Fruit fly (Drosophila melanogaster) whole organism, wandering third instar larva: Measurements from ENCODE around the gene CG32756.

Experiments used
- Abd-B ChIP-seq: fragments of >200 bp; optimal IDR thresholded peaks from 2 replicates; lab custom pipeline; 2017; ENCODE audit warnings: missing biosample characterization, missing genetic modification characterization
- CrebA ChIP-seq: fragments of 200-800 bp; sonication (Bioruptor generic); optimal IDR thresholded peaks from 2 replicates; lab custom pipeline; 2016; ENCODE audit warnings: missing biosample characterization, mild to moderate bottlenecking, missing genetic modification characterization, borderline replicate concordance
- Dfd ChIP-seq: fragments of >200 bp; optimal IDR thresholded peaks from 2 replicates; lab custom pipeline; 2017; ENCODE audit warnings: missing biosample characterization, missing genetic modification characterization
- Dif ChIP-seq: fragments of 200-275, 200-300 bp; sonication (Bioruptor generic); optimal IDR thresholded peaks from 2 replicates; lab custom pipeline; 2018; ENCODE audit warnings: missing biosample characterization, missing genetic modification characterization; ENCODE audit not compliant: partially characterized antibody
- GATAd ChIP-seq: sonication (Bioruptor generic); optimal IDR thresholded peaks from 2 replicates; lab custom pipeline; 2016; ENCODE audit warnings: missing biosample characterization, missing genetic modification characterization
- HLH106 ChIP-seq: fragments of 200-800 bp; optimal IDR thresholded peaks from 3 replicates; lab custom pipeline; 2019; ENCODE audit warnings: missing biosample characterization, mild to moderate bottlenecking, missing genetic modification characterization, moderate library complexity
- Hnf4 ChIP-seq: fragments of 200-800 bp; sonication (Bioruptor generic); optimal IDR thresholded peaks from 2 replicates; lab custom pipeline; 2016; ENCODE audit warnings: missing biosample characterization, mild to moderate bottlenecking, missing genetic modification characterization
- Hr78 ChIP-seq: fragments of >200 bp; optimal IDR thresholded peaks from 2 replicates; lab custom pipeline; 2017; ENCODE audit warnings: missing biosample characterization, missing genetic modification characterization
- Jra ChIP-seq: sonication (Bioruptor generic); optimal IDR thresholded peaks from 2 replicates; lab custom pipeline; 2016; ENCODE audit warnings: missing biosample characterization, missing genetic modification characterization
- Mio ChIP-seq: sonication (Bioruptor generic); optimal IDR thresholded peaks from 2 replicates; lab custom pipeline; 2016; ENCODE audit warnings: missing biosample characterization, missing genetic modification characterization
- Myc ChIP-seq: fragments of >200 bp; optimal IDR thresholded peaks from 2 replicates; lab custom pipeline; 2017
- N ChIP-seq: fragments of >200 bp; optimal IDR thresholded peaks from 2 replicates; lab custom pipeline; 2018; ENCODE audit warnings: missing biosample characterization, missing external identifiers, missing genetic modification characterization
- OdsH ChIP-seq: fragments of 200-800 bp; sonication (Bioruptor generic); optimal IDR thresholded peaks from 2 replicates; lab custom pipeline; 2016; ENCODE audit warnings: missing biosample characterization, mild to moderate bottlenecking, missing genetic modification characterization
- Rel ChIP-seq, 2 experiments: fragments of 200-800 bp; sonication (Bioruptor generic) in 1 of 2; optimal IDR thresholded peaks; 2 replicates in 1 of 2; 3 replicates in 1 of 2; lab custom pipeline; 2016 to 2019; ENCODE audit warnings: mild to moderate bottlenecking in 2 of 2, missing biosample characterization in 2 of 2, missing genetic modification characterization in 2 of 2, moderate library complexity in 1 of 2
- Sp1 ChIP-seq: fragments of 200-800 bp; sonication (Bioruptor generic); optimal IDR thresholded peaks from 3 replicates; lab custom pipeline; 2019; ENCODE audit warnings: missing biosample characterization, mild to moderate bottlenecking, missing genetic modification characterization, moderate library complexity
- br ChIP-seq: fragments of 200-800 bp; sonication (Bioruptor generic); optimal IDR thresholded peaks from 2 replicates; lab custom pipeline; 2016; ENCODE audit warnings: missing biosample characterization, missing genetic modification characterization
- brk ChIP-seq: fragments of 200-800 bp; sonication (Bioruptor generic); optimal IDR thresholded peaks from 2 replicates; lab custom pipeline; 2016; ENCODE audit warnings: missing biosample characterization, mild to moderate bottlenecking, missing genetic modification characterization
- dl ChIP-seq, 2 experiments: fragments of 175-275, 200-275 bp in 1 of 2; fragments of 200-275 bp in 1 of 2; sonication (Bioruptor generic); optimal IDR thresholded peaks; lab custom pipeline; 2018; ENCODE audit warnings: mild to moderate bottlenecking in 2 of 2, missing biosample characterization in 2 of 2, missing genetic modification characterization in 2 of 2, moderate library complexity in 2 of 2; ENCODE audit not compliant: partially characterized antibody in 2 of 2, insufficient read depth in 1 of 2
- dmrt93B ChIP-seq: fragments of 200-800 bp; sonication (Bioruptor generic); optimal IDR thresholded peaks from 2 replicates; lab custom pipeline; 2018; ENCODE audit warnings: missing biosample characterization, mild to moderate bottlenecking, missing genetic modification characterization
- dsf ChIP-seq: sonication (Bioruptor generic); optimal IDR thresholded peaks from 2 replicates; lab custom pipeline; 2016; ENCODE audit warnings: missing biosample characterization, missing genetic modification characterization, borderline replicate concordance
- ey ChIP-seq: fragments of 200-800 bp; sonication (Bioruptor generic); optimal IDR thresholded peaks from 2 replicates; lab custom pipeline; 2016; ENCODE audit warnings: missing biosample characterization, missing genetic modification characterization
- foxo ChIP-seq, 2 experiments: fragments of 200-800 bp; sonication (Bioruptor generic); optimal IDR thresholded peaks; 2 replicates in 1 of 2; 3 replicates in 1 of 2; lab custom pipeline; 2016 to 2017; ENCODE audit warnings: missing biosample characterization in 2 of 2, missing genetic modification characterization in 2 of 2
- fru ChIP-seq: fragments of 200-800 bp; sonication (Bioruptor generic); optimal IDR thresholded peaks from 3 replicates; lab custom pipeline; 2016; ENCODE audit warnings: missing biosample characterization, mild to moderate bottlenecking, missing genetic modification characterization
- h ChIP-seq: fragments of 200-800 bp; sonication (Bioruptor generic); optimal IDR thresholded peaks from 3 replicates; lab custom pipeline; 2016; ENCODE audit warnings: missing biosample characterization, mild to moderate bottlenecking, missing genetic modification characterization
- pan ChIP-seq: fragments of >200 bp; optimal IDR thresholded peaks from 2 replicates; lab custom pipeline; 2017
- psq ChIP-seq: fragments of 200-800 bp; sonication (Bioruptor generic); optimal IDR thresholded peaks from 3 replicates; lab custom pipeline; 2017; ENCODE audit warnings: missing biosample characterization, mild to moderate bottlenecking, missing genetic modification characterization, moderate library complexity
- rgr ChIP-seq: fragments of 200-800 bp; sonication (Bioruptor generic); optimal IDR thresholded peaks from 3 replicates; lab custom pipeline; 2016; ENCODE audit warnings: missing biosample characterization, mild to moderate bottlenecking, missing genetic modification characterization
- sage ChIP-seq: fragments of 200-800 bp; sonication (Bioruptor generic); optimal IDR thresholded peaks from 2 replicates; lab custom pipeline; 2016; ENCODE audit warnings: missing biosample characterization, mild to moderate bottlenecking, missing genetic modification characterization
- sv ChIP-seq: fragments of 200-800 bp; sonication (Bioruptor generic); optimal IDR thresholded peaks from 3 replicates; lab custom pipeline; 2016; ENCODE audit warnings: missing biosample characterization, missing genetic modification characterization
- tai ChIP-seq: sonication (Bioruptor generic); optimal IDR thresholded peaks from 2 replicates; lab custom pipeline; 2016; ENCODE audit warnings: missing biosample characterization, missing genetic modification characterization

The CG32756 gene

DNA sequence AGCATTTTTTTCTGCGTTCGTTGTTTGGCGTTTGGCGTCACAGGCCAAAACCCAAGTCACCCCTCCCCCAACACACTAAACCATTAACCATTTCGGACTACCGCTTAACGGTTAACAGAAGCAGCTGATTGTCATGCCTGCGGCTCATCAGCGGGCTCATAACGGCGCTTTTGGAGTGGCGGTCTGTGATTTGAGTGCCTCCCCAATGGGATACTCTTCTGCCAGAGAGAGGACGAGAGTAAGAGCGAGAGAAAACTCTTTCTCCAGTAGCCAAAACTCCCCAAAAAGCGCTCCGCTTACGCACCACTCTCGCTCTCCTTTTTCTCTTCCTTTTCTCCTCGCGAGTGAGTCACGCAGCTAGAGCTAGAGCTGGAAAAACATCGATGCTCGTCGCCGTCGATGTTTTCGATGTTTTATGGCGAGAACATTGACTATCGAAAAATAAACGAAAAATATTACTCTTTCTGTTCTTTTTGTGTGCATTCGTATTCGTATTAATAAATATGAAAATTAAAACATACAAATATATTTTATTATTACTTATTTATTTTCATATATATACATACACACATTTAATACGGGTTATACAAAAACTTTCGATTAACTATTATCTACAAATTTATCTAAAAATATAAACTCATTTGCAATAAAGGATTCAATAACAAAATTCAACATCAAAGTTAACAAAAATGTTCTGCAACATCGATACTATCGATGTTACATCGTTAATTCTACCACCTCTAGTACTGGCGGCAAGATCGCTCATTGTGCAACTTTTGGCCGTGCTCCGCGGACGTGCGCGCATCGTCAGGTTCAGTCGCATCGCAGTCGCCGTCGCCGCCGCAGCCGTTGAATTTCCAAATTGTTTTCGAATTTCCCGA, 20.3 kb downstream of the CG32756 start, which contains the start of gene Grip (continued):
- TF ChIP-seq CrebA (GFP tag; lab: Kevin White, UChicago), result no peak

- TF ChIP-seq foxo (GFP tag; optimal IDR thresholded peaks at IDR 0.05; lab: Kevin White, UChicago) (peak in 1 of 2 experiments; percentile 8), dl (GFP tag; optimal IDR thresholded peaks at IDR 0.05; lab: Kevin White, UChicago; ENCODE audit: insufficient read depth in 1 of 2, partially characterized antibody in 2 of 2) (no peak), fru (GFP tag; lab: Kevin White, UChicago) (peak; percentile 26), rgr (GFP tag; lab: Kevin White, UChicago) (no peak), h (peak; percentile 7), OdsH (GFP tag; lab: Kevin White, UChicago) (no peak), Dif (GFP tag; lab: Kevin White, UChicago) (no peak)
Measured at dm6 chrX:5968094-5968723, 22.7 kb downstream of the CG32756 start.

DNA sequence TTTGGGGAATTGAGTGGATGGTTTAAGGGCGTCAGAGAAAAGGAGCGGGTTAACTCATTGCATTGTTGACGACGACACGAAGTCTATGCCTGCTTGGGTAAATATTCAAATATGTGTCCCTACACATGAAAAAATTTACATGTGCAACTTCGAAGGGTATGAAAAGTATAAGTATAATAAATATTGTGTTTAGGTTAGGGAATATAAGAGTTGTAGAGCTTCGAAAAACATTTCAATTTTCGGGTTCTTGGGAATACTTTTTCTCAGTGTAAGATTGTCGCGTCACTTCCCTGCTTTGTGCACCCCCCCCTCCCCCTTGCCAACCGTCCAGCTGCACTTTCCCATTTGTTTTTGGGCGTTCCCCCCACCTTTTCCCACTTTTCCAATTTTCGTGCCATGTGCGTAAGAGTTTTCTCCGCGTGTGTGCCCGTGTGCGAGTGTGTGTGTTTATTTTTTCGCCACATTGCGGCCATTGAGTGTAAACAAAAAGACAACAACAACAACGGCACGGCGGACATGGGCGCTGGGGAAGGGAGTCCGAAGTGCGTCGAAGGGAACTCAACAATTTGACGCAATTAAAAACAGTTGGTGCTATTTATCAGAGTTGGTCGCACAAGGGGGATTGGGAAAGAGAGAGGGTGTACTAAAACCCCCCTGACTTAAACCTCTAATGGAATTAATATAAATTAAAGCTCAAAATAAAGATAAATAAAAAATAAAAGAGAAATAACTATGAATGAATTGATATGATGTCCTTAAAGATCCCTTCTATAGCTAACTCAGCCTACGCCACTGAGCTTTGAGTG, 24.6 kb downstream of the CG32756 start:
- TF ChIP-seq HLH106 (tag; lab: Kevin White, UChicago) (peak; percentile 44), sage (GFP tag; lab: Kevin White, UChicago) (no peak), Sp1 (GFP tag; lab: Kevin White, UChicago) (peak; percentile 32), h (peak; percentile 23), rgr (GFP tag; lab: Kevin White, UChicago) (no peak), sv (GFP tag; lab: Kevin White, UChicago) (peak; percentile 11), fru (GFP tag; lab: Kevin White, UChicago) (peak; percentile 25), foxo (GFP tag; optimal IDR thresholded peaks at IDR 0.05; lab: Kevin White, UChicago) (peak in 1 of 2 experiments; percentile 38), psq (peak; percentile 23), N (GFP tag; lab: Kevin White, UChicago) (no peak)

dm6 chrX:5970666-5971057, 25.2 kb downstream of the CG32756 start:
- TF ChIP-seq tai (GFP tag; lab: Kevin White, UChicago), result no peak
- TF ChIP-seq Hnf4 (GFP tag; lab: Kevin White, UChicago), result no peak
- TF ChIP-seq Mio (GFP tag; lab: Kevin White, UChicago), result no peak
- TF ChIP-seq brk (GFP tag; lab: Kevin White, UChicago), result no peak
- no peak for TF ChIP-seq sv (GFP tag; lab: Kevin White, UChicago)
- no peak for TF ChIP-seq Hr78 (GFP tag; lab: Kevin White, UChicago)
- no peak for TF ChIP-seq N (GFP tag; lab: Kevin White, UChicago)

dm6 chrX:5972030-5972429, 26.5 kb downstream of the CG32756 start:
- TF ChIP-seq GATAd (GFP tag; lab: Kevin White, UChicago) (no peak), N (GFP tag; lab: Kevin White, UChicago) (no peak), pan (lab: Kevin White, UChicago) (no peak), CrebA (GFP tag; lab: Kevin White, UChicago) (no peak), Jra (no peak), sv (GFP tag; lab: Kevin White, UChicago) (peak; percentile 5), Sp1 (GFP tag; lab: Kevin White, UChicago) (no peak), br (GFP tag; lab: Kevin White, UChicago) (peak; percentile 5), brk (GFP tag; lab: Kevin White, UChicago) (no peak), HLH106 (tag; lab: Kevin White, UChicago) (peak; percentile 26), dmrt93B (GFP tag; lab: Kevin White, UChicago) (no peak), fru (GFP tag; lab: Kevin White, UChicago) (no peak), ey (GFP tag; lab: Kevin White, UChicago) (peak; percentile 6), rgr (GFP tag; lab: Kevin White, UChicago) (peak; percentile 37), Myc (no peak), Dfd (no peak), OdsH (GFP tag; lab: Kevin White, UChicago) (no peak), Rel (GFP tag; optimal IDR thresholded peaks at IDR 0.05; lab: Kevin White, UChicago) (no peak), Rel (tag; optimal IDR thresholded peaks at IDR 0.05; lab: Kevin White, UChicago) (no peak), dsf (GFP tag; lab: Kevin White, UChicago) (no peak), Mio (GFP tag; lab: Kevin White, UChicago) (no peak), Abd-B (GFP tag; lab: Kevin White, UChicago) (no peak), h (no peak), foxo (GFP tag; optimal IDR thresholded peaks at IDR 0.05; lab: Kevin White, UChicago) (peak in 1 of 2 experiments; percentile 47)
